Fruit fly (Drosophila melanogaster) S2 (cell line): ENCODE measurements around the gene aqz.

ENCODE experiments used
- CG8478 ChIP-seq: fragments of >200 bp; optimal IDR thresholded peaks from 2 replicates; lab custom pipeline; 2018
- CTCF ChIP-seq, 2 experiments: fragments of >200 bp; optimal IDR thresholded peaks; 2 replicates each; lab custom pipeline; 2018

DNA sequence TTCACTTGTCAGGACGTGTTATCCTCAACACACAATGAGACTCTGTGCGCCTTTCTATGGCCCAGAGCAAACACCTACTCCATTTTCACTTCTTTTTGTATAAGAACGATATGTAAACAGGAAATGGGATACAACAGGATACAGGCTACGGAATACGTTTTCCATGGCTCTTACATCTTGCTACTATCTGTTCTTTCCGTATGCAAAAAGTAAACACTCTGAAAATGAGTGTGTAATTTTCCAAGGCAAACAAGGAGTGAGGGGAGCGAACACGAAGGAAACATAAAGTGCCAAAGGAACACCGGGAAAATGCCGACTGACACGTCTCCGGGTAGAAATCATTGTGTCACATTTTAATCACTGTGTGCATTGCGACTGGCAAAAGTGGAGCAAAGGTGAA is 30.1 kb upstream of the aqz start:
- TF ChIP-seq CTCF (optimal IDR thresholded peaks at IDR 0.05; lab: Kevin White, UChicago): no peak
- TF ChIP-seq CG8478 (lab: Kevin White, UChicago): no peak
